Fruit fly (Drosophila melanogaster) whole organism, embryonic: Measurements from ENCODE around the gene nuf.

Experiments
- Awh ChIP-seq: fragments of 200-800 bp; sonication (Bioruptor generic); IDR thresholded peaks from 2 replicates; pipeline ENCODE4, ENCODE4 v1.3.6; 2022; ENCODE audit warnings: missing biosample characterization, missing genetic modification characterization
- C15 ChIP-seq: fragments of 200-800 bp; sonication (Bioruptor generic); IDR thresholded peaks from 3 replicates; pipeline ENCODE4 v1.3.6; 2022; ENCODE audit warnings: missing biosample characterization, missing genetic modification characterization
- CG10543 ChIP-seq: fragments of 200-800 bp; sonication (Bioruptor generic); optimal IDR thresholded peaks from 3 replicates; lab custom pipeline; 2017; ENCODE audit warnings: missing biosample characterization, mild to moderate bottlenecking, missing genetic modification characterization, moderate library complexity
- CG10959 ChIP-seq: fragments of 200-800 bp; sonication (Bioruptor generic); IDR thresholded peaks from 2 replicates; pipeline ENCODE4 v1.3.6; 2022; ENCODE audit warnings: missing biosample characterization, missing genetic modification characterization
- CG13123 ChIP-seq: fragments of 200-800 bp; sonication (Bioruptor generic); optimal IDR thresholded peaks from 2 replicates; lab custom pipeline; 2016; ENCODE audit warnings: missing biosample characterization, missing genetic modification characterization
- CG13424 ChIP-seq: fragments of 200-800 bp; sonication (Bioruptor generic); optimal IDR thresholded peaks from 2 replicates; lab custom pipeline; 2019; ENCODE audit warnings: missing biosample characterization, mild to moderate bottlenecking, missing genetic modification characterization, moderate library complexity
- CG15073 ChIP-seq: fragments of 200-800 bp; sonication (Bioruptor generic); optimal IDR thresholded peaks from 2 replicates; lab custom pipeline; 2016; ENCODE audit warnings: missing biosample characterization, missing genetic modification characterization
- CG16779 ChIP-seq: fragments of 200-800 bp; sonication (Bioruptor generic); IDR thresholded peaks from 2 replicates; pipeline ENCODE4 v1.3.6; 2022; ENCODE audit warnings: missing biosample characterization, missing genetic modification characterization
- CG2129 ChIP-seq: fragments of 200-800 bp; sonication (Bioruptor generic); IDR thresholded peaks from 2 replicates; pipeline ENCODE4 v1.3.6; 2022; ENCODE audit warnings: missing biosample characterization, missing genetic modification characterization; ENCODE audit not compliant: partially characterized antibody
- CG2678 ChIP-seq: fragments of 200-800 bp; sonication (Bioruptor generic); optimal IDR thresholded peaks from 3 replicates; lab custom pipeline; 2019; ENCODE audit warnings: missing biosample characterization, mild to moderate bottlenecking, missing genetic modification characterization, moderate library complexity
- CG32772 ChIP-seq: fragments of 200-800 bp; sonication (Bioruptor generic); IDR thresholded peaks from 2 replicates; pipeline ENCODE4 v1.3.6; 2022; ENCODE audit warnings: missing biosample characterization, missing genetic modification characterization
- CG33557 ChIP-seq: fragments of 200-800 bp; sonication (Bioruptor generic); optimal IDR thresholded peaks from 2 replicates; lab custom pipeline; 2019; ENCODE audit warnings: missing biosample characterization, mild to moderate bottlenecking, missing genetic modification characterization, moderate library complexity
- CG43689 ChIP-seq: fragments of 200-800 bp; sonication (Bioruptor generic); IDR thresholded peaks from 2 replicates; pipeline ENCODE4 v1.3.6; 2022; ENCODE audit warnings: missing biosample characterization, missing genetic modification characterization
- CG7839 ChIP-seq: fragments of 200-800 bp; sonication (Bioruptor generic); optimal IDR thresholded peaks from 3 replicates; lab custom pipeline; 2018; ENCODE audit warnings: missing biosample characterization, mild to moderate bottlenecking, missing genetic modification characterization, moderate library complexity
- CG9876 ChIP-seq: fragments of 200-800 bp; sonication (Bioruptor generic); optimal IDR thresholded peaks from 2 replicates; lab custom pipeline; 2016; ENCODE audit warnings: missing biosample characterization, missing genetic modification characterization
- CG9932 ChIP-seq: fragments of 200-800 bp; sonication (Bioruptor generic); IDR thresholded peaks from 2 replicates; pipeline ENCODE4 v1.3.6; 2022; ENCODE audit warnings: missing biosample characterization, missing genetic modification characterization
- Dek ChIP-seq: fragments of 200-800 bp; sonication (Bioruptor generic); optimal IDR thresholded peaks from 3 replicates; lab custom pipeline; 2019; ENCODE audit warnings: missing biosample characterization, mild to moderate bottlenecking, missing genetic modification characterization, moderate library complexity
- Ets65A ChIP-seq: fragments of 200-800 bp; sonication (Bioruptor generic); peaks from one replicate; lab custom pipeline; 2016; ENCODE audit warnings: missing biosample characterization, missing genetic modification characterization
- Lhr ChIP-seq: fragments of 200-800 bp; sonication (Bioruptor generic); optimal IDR thresholded peaks from 3 replicates; lab custom pipeline; 2017; ENCODE audit warnings: mild to moderate bottlenecking, missing biosample characterization, missing genetic modification reagents, missing genetic modification characterization
- MESR4 ChIP-seq: fragments of 200-800 bp; sonication (Bioruptor generic); optimal IDR thresholded peaks from 2 replicates; lab custom pipeline; 2018; ENCODE audit warnings: missing biosample characterization, mild to moderate bottlenecking, missing genetic modification characterization, moderate library complexity
- Mad ChIP-seq: fragments of 200-800 bp; sonication (Bioruptor generic); optimal IDR thresholded peaks from 2 replicates; lab custom pipeline; 2016; ENCODE audit warnings: missing biosample characterization, missing genetic modification characterization
- NC2β ChIP-seq: fragments of 200-800 bp; sonication (Bioruptor generic); optimal IDR thresholded peaks from 2 replicates; lab custom pipeline; 2016; ENCODE audit warnings: missing biosample characterization, missing genetic modification characterization
- PHDP ChIP-seq: fragments of 200-800 bp; sonication (Bioruptor generic); optimal IDR thresholded peaks from 3 replicates; lab custom pipeline; 2018; ENCODE audit warnings: missing biosample characterization, mild to moderate bottlenecking, missing genetic modification characterization, moderate library complexity
- Sox102F ChIP-seq: fragments of 200-800 bp; sonication (Bioruptor generic); optimal IDR thresholded peaks from 2 replicates; lab custom pipeline; 2018; ENCODE audit warnings: missing biosample characterization, mild to moderate bottlenecking, missing genetic modification characterization, moderate library complexity
- Sry-β ChIP-seq: fragments of 200-800 bp; sonication (Bioruptor generic); optimal IDR thresholded peaks from 2 replicates; lab custom pipeline; 2018; ENCODE audit warnings: missing biosample characterization, mild to moderate bottlenecking, missing genetic modification characterization, moderate library complexity
- Taf1 ChIP-seq: fragments of 200-800 bp; sonication (Bioruptor generic); IDR thresholded peaks from 2 replicates; pipeline ENCODE4 v1.3.6; 2022; ENCODE audit warnings: missing biosample characterization, missing genetic modification characterization
- Tbp ChIP-seq: fragments of >200 bp; optimal IDR thresholded peaks from 2 replicates; lab custom pipeline; 2018; ENCODE audit warnings: missing biosample characterization, missing genetic modification characterization
- az2 ChIP-seq: fragments of 200-800 bp; sonication (Bioruptor generic); optimal IDR thresholded peaks from 3 replicates; lab custom pipeline; 2016; ENCODE audit warnings: missing biosample characterization, missing genetic modification characterization
- btn ChIP-seq: fragments of 200-800 bp; sonication (Bioruptor generic); optimal IDR thresholded peaks from 2 replicates; lab custom pipeline; 2016; ENCODE audit warnings: missing biosample characterization, missing genetic modification characterization
- chm ChIP-seq: fragments of 200-800 bp; sonication (Bioruptor generic); IDR thresholded peaks from 2 replicates; pipeline ENCODE4 v1.3.6; 2022; ENCODE audit warnings: missing biosample characterization, missing genetic modification characterization
- corto ChIP-seq: fragments of 200-800 bp; sonication (Bioruptor generic); optimal IDR thresholded peaks from 2 replicates; lab custom pipeline; 2016; ENCODE audit warnings: missing biosample characterization, mild to moderate bottlenecking, missing genetic modification characterization, moderate library complexity
- emc ChIP-seq: fragments of 200-800 bp; sonication (Bioruptor generic); optimal IDR thresholded peaks from 2 replicates; lab custom pipeline; 2016; ENCODE audit warnings: missing biosample characterization, missing genetic modification characterization
- en ChIP-seq: fragments of 200-800 bp; sonication (Bioruptor generic); optimal IDR thresholded peaks from 2 replicates; lab custom pipeline; 2016; ENCODE audit warnings: missing biosample characterization, missing genetic modification characterization
- gro ChIP-seq: fragments of 200-800 bp; sonication (Bioruptor generic); optimal IDR thresholded peaks from 2 replicates; lab custom pipeline; 2016; ENCODE audit warnings: missing biosample characterization, missing genetic modification characterization
- gsb-n ChIP-seq: fragments of 200-800 bp; sonication (Bioruptor generic); optimal IDR thresholded peaks from 3 replicates; lab custom pipeline; 2018; ENCODE audit warnings: missing biosample characterization, mild to moderate bottlenecking, missing genetic modification characterization
- hb ChIP-seq: fragments of 200-800 bp; sonication (Bioruptor generic); IDR thresholded peaks from 3 replicates; pipeline ENCODE4 v1.3.6; 2022; ENCODE audit warnings: missing biosample characterization, missing genetic modification characterization; ENCODE audit not compliant: partially characterized antibody
- hbn ChIP-seq: fragments of 200-800 bp; sonication (Bioruptor generic); IDR thresholded peaks from 2 replicates; pipeline ENCODE4 v1.3.6; 2022; ENCODE audit warnings: missing biosample characterization, missing genetic modification characterization; ENCODE audit not compliant: partially characterized antibody
- jing ChIP-seq: fragments of 200-800 bp; sonication (Bioruptor generic); optimal IDR thresholded peaks from 2 replicates; lab custom pipeline; 2018; ENCODE audit warnings: missing biosample characterization, mild to moderate bottlenecking, missing genetic modification characterization
- jumu ChIP-seq: fragments of 200-800 bp; sonication (Bioruptor generic); optimal IDR thresholded peaks from 3 replicates; lab custom pipeline; 2016; ENCODE audit warnings: missing biosample characterization, missing genetic modification characterization
- kni ChIP-seq: fragments of 200-800 bp; sonication (Bioruptor generic); optimal IDR thresholded peaks from 3 replicates; lab custom pipeline; 2017; ENCODE audit warnings: mild to moderate bottlenecking, missing biosample characterization, missing genetic modification reagents, missing genetic modification characterization
- nau ChIP-seq: fragments of 200-800 bp; sonication (Bioruptor generic); optimal IDR thresholded peaks from 3 replicates; lab custom pipeline; 2017; ENCODE audit warnings: missing biosample characterization, mild to moderate bottlenecking, missing genetic modification characterization, missing genetic modification reagents
- nom ChIP-seq: fragments of 200-800 bp; sonication (Bioruptor generic); optimal IDR thresholded peaks from 2 replicates; lab custom pipeline; 2017; ENCODE audit warnings: missing biosample characterization, missing genetic modification characterization, mild to moderate bottlenecking, moderate library complexity, missing genetic modification reagents
- pho ChIP-seq: fragments of 200-800 bp; sonication (Bioruptor generic); optimal IDR thresholded peaks from 2 replicates; lab custom pipeline; 2016; ENCODE audit warnings: missing biosample characterization, missing genetic modification characterization
- pzg ChIP-seq: fragments of 200-800 bp; sonication (Bioruptor generic); optimal IDR thresholded peaks from 3 replicates; lab custom pipeline; 2018; ENCODE audit warnings: missing biosample characterization, mild to moderate bottlenecking, missing genetic modification characterization, moderate library complexity
- rib ChIP-seq: fragments of 200-800 bp; sonication (Bioruptor generic); IDR thresholded peaks from 2 replicates; pipeline ENCODE4 v1.3.6; 2022; ENCODE audit warnings: missing biosample characterization, missing genetic modification characterization
- sens ChIP-seq: fragments of 200-800 bp; sonication (Bioruptor generic); peaks from one replicate; lab custom pipeline; 2016; ENCODE audit warnings: missing biosample characterization, missing genetic modification characterization
- sug ChIP-seq: fragments of 200-800 bp; optimal IDR thresholded peaks from 2 replicates; lab custom pipeline; 2019; ENCODE audit warnings: missing biosample characterization, mild to moderate bottlenecking, missing genetic modification characterization, moderate library complexity
- unc-4 ChIP-seq: fragments of 200-800 bp; sonication (Bioruptor generic); IDR thresholded peaks from 2 replicates; pipeline ENCODE4 v1.3.6; 2022; ENCODE audit warnings: missing biosample characterization, missing genetic modification characterization; ENCODE audit not compliant: partially characterized antibody
- wor ChIP-seq: fragments of 200-800 bp; sonication (Bioruptor generic); IDR thresholded peaks from 2 replicates; pipeline ENCODE4 v1.3.6; 2022; ENCODE audit warnings: missing biosample characterization, missing genetic modification characterization
- zen2 ChIP-seq: fragments of 200-800 bp; sonication (Bioruptor generic); IDR thresholded peaks from 3 replicates; pipeline ENCODE4 v1.3.6; 2022; ENCODE audit warnings: missing biosample characterization, missing genetic modification characterization; ENCODE audit not compliant: partially characterized antibody

nuf gene

DNA sequence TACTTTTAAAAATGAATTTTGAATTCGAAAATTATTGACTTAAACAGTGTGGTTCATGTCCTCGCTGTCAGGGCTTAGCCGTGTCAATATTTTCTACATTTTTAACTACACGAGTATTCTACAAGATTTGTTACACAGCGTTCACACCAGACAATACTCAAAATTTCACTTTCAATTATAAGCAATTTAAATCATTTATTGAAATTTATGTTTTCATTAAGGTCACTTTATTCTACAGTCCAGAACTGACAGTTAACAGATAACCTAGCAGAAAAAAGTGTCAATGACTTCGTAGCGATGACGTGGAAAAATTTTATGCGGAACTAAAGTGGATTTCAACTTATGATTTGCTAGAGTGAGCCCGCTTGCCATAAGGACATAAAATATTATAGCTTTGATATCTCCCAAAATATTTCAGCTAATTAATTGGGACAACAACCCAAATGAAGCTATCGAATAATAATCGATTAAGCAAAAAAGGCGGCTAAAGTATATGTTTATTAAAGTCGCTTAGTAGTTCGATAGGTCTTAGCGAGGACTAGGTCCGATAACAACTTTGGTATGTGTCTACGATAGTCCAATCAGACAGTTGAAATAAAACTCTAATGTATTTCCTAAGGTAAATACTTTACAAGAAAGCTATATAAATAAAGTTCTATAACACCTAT lies 579 bp upstream of the nuf start (continued):
- TF ChIP-seq btn (GFP tag; lab: Kevin White, UChicago) (no peak), jumu (GFP tag; lab: Kevin White, UChicago) (no peak), unc-4 (GFP tag; lab: Robert Waterston, UW) (no peak), az2 (GFP tag; lab: Kevin White, UChicago) (peak; percentile 45), CG2678 (tag; lab: Kevin White, UChicago) (peak; percentile 0), Dek (no peak), CG7839 (tag; lab: Kevin White, UChicago) (peak; percentile 60), wor (GFP tag; lab: Robert Waterston, UW) (0 out of 2 replicates have a peak, but pooled peaks have one; percentile 23), chm (GFP tag; lab: Robert Waterston, UW) (peak; percentile 90), sens (GFP tag; lab: Kevin White, UChicago) (peak; percentile 85), CG43689 (GFP tag; lab: Robert Waterston, UW) (no peak), CG9932 (GFP tag; lab: Robert Waterston, UW) (peak; percentile 76), en (GFP tag; lab: Kevin White, UChicago) (no peak), CG16779 (GFP tag; lab: Robert Waterston, UW) (no peak), CG9876 (GFP tag; lab: Kevin White, UChicago) (no peak), jing (GFP tag; lab: Kevin White, UChicago) (no peak), sug (no peak), Sry-β (no peak), nom (no peak), hbn (no peak; the same call in 1 of the 2 replicates), PHDP (tag; lab: Kevin White, UChicago) (peak; percentile 60), NC2β (GFP tag; lab: Kevin White, UChicago) (no peak), CG2129 (GFP tag; lab: Robert Waterston, UW) (no peak), gro (no peak), MESR4 (GFP tag; lab: Kevin White, UChicago) (no peak), Ets65A (no peak), Tbp (GFP tag; lab: Kevin White, UChicago) (no peak), CG33557 (GFP tag; lab: Kevin White, UChicago) (no peak), pzg (GFP tag; lab: Kevin White, UChicago) (peak; percentile 57), CG13424 (peak; percentile 59), rib (GFP tag; lab: Robert Waterston, UW) (no peak), hb (GFP tag; lab: Robert Waterston, UW) (peak; percentile 41; the same call in 1 of the 3 replicates), emc (GFP tag; lab: Kevin White, UChicago) (peak; percentile 11), Taf1 (GFP tag; lab: Robert Waterston, UW) (no peak; the same call in 1 of the 2 replicates), C15 (GFP tag; lab: Robert Waterston, UW) (no peak), zen2 (GFP tag; lab: Robert Waterston, UW) (no peak), Mad (GFP tag; lab: Kevin White, UChicago) (no peak), CG15073 (GFP tag; lab: Kevin White, UChicago) (no peak), CG13123 (GFP tag; lab: Kevin White, UChicago) (no peak), pho (GFP tag; lab: Kevin White, UChicago) (no peak), CG10543 (no peak), kni (GFP tag; lab: Kevin White, UChicago) (no peak), gsb-n (tag; lab: Kevin White, UChicago) (no peak), Lhr (GFP tag; lab: Kevin White, UChicago) (no peak), corto (GFP tag; lab: Kevin White, UChicago) (no peak), nau (GFP tag; lab: Kevin White, UChicago) (no peak), Awh (GFP tag; lab: Robert Waterston, UW) (no peak), CG10959 (0 out of 2 replicates have a peak, but pooled peaks have one; percentile 25), Sox102F (GFP tag; lab: Kevin White, UChicago) (peak; percentile 42), CG32772 (GFP tag; lab: Robert Waterston, UW) (peak; percentile 49)
